Worm (Caenorhabditis elegans) whole organism, L1 larva: ENCODE measurements around the gene srd-26.

Experiments
- C16A3.4 ChIP-seq: fragments of 150-350 bp; optimal IDR thresholded peaks from 2 replicates; lab custom pipeline; 2014; ENCODE audit warnings: missing biosample characterization, missing genetic modification characterization
- C34B4.2 ChIP-seq: sonication (generic microtip); optimal IDR thresholded peaks from 2 replicates; lab custom pipeline; 2017; ENCODE audit warnings: mild to moderate bottlenecking, missing genetic modification characterization, missing compliant biosample characterization
- F16B12.6 ChIP-seq: fragments of 150-350 bp; optimal IDR thresholded peaks from 2 replicates; lab custom pipeline; 2014; ENCODE audit warnings: missing biosample characterization, missing genetic modification characterization
- alr-1 ChIP-seq: fragments of 200-800 bp; sonication (Bioruptor generic); optimal IDR thresholded peaks from 2 replicates; lab custom pipeline; 2018; ENCODE audit warnings: borderline replicate concordance, mild to moderate bottlenecking, missing genetic modification characterization, missing compliant biosample characterization
- aly-2 ChIP-seq: fragments of 150-350 bp; optimal IDR thresholded peaks from 2 replicates; lab custom pipeline; 2014; ENCODE audit warnings: missing biosample characterization, missing genetic modification characterization
- ceh-82 ChIP-seq, 3 experiments: fragments of 150-350 bp in 1 of 3; sonication (generic microtip) in 2 of 3; optimal IDR thresholded peaks; 2 replicates each; lab custom pipeline; 2014 to 2017; ENCODE audit warnings: missing biosample characterization in 3 of 3, missing genetic modification characterization in 3 of 3
- ces-1 ChIP-seq: fragments of 150-350 bp; optimal IDR thresholded peaks from 2 replicates; lab custom pipeline; 2014; ENCODE audit warnings: missing biosample characterization, missing genetic modification reagents, missing genetic modification characterization
- dpl-1 ChIP-seq, 3 experiments: fragments of 150-350 bp in 2 of 3; sonication (generic microtip) in 1 of 3; optimal IDR thresholded peaks; 2 replicates each; lab custom pipeline; 2014 to 2017; ENCODE audit warnings: missing biosample characterization in 3 of 3, missing genetic modification characterization in 3 of 3, missing genetic modification reagents in 3 of 3
- dsc-1 ChIP-seq: sonication (generic microtip); optimal IDR thresholded peaks from 2 replicates; lab custom pipeline; 2016; ENCODE audit warnings: mild to moderate bottlenecking, missing genetic modification characterization, missing compliant biosample characterization
- efl-1 ChIP-seq, 4 experiments: fragments of 150-350 bp; optimal IDR thresholded peaks in 3 of 4; peaks in 1 of 4; 1 replicate in 1 of 4; 2 replicates in 3 of 4; lab custom pipeline; 2014; ENCODE audit warnings: missing biosample characterization in 2 of 4, missing genetic modification characterization in 2 of 4, missing genetic modification reagents in 2 of 4
- elt-2 ChIP-seq: sonication (generic microtip); optimal IDR thresholded peaks from 2 replicates; lab custom pipeline; 2016; ENCODE audit warnings: missing genetic modification characterization, mild to moderate bottlenecking, inconsistent platforms, missing compliant biosample characterization, missing genetic modification reagents
- elt-3 ChIP-seq, 6 experiments: fragments of 150-350 bp in 1 of 6; sonication (generic microtip); optimal IDR thresholded peaks; 2 replicates each; lab custom pipeline; 2017 to 2018; ENCODE audit warnings: missing biosample characterization in 6 of 6, missing genetic modification characterization in 6 of 6, inconsistent platforms in 1 of 6
- ets-5 ChIP-seq: fragments of 200-800 bp; sonication (Bioruptor generic); IDR thresholded peaks from 2 replicates; pipeline ENCODE4 v1.3.6; 2022; ENCODE audit warnings: missing genetic modification characterization, missing compliant biosample characterization
- fkh-8 ChIP-seq: sonication (generic microtip); optimal IDR thresholded peaks from 2 replicates; lab custom pipeline; 2016; ENCODE audit warnings: mild to moderate bottlenecking, missing genetic modification characterization, missing compliant biosample characterization
- fos-1 ChIP-seq: fragments of 150-350 bp; optimal IDR thresholded peaks from 2 replicates; lab custom pipeline; 2014; ENCODE audit warnings: missing biosample characterization, missing genetic modification characterization
- hlh-4 ChIP-seq: sonication (generic microtip); optimal IDR thresholded peaks from 2 replicates; lab custom pipeline; 2016; ENCODE audit warnings: mild to moderate bottlenecking, missing genetic modification characterization, missing compliant biosample characterization
- lin-13 ChIP-seq: fragments of 150-350 bp; optimal IDR thresholded peaks from 2 replicates; lab custom pipeline; 2014; ENCODE audit warnings: missing biosample characterization, missing genetic modification reagents, missing genetic modification characterization
- lin-14 ChIP-seq: fragments of 200-800 bp; sonication (Bioruptor generic); optimal IDR thresholded peaks from 2 replicates; lab custom pipeline; 2018; ENCODE audit warnings: mild to moderate bottlenecking, missing genetic modification characterization, moderate library complexity, missing compliant biosample characterization
- lin-15B ChIP-seq: fragments of 150-350 bp; sonication (generic microtip); optimal IDR thresholded peaks from 3 replicates; lab custom pipeline; 2014; ENCODE audit warnings: missing biosample characterization, missing genetic modification characterization
- lin-35 ChIP-seq, 2 experiments: fragments of 150-350 bp; optimal IDR thresholded peaks; 2 replicates each; lab custom pipeline; 2014; ENCODE audit warnings: missing biosample characterization in 2 of 2, missing genetic modification characterization in 2 of 2, missing genetic modification reagents in 2 of 2
- lir-3 ChIP-seq: sonication (generic microtip); optimal IDR thresholded peaks from 2 replicates; lab custom pipeline; 2016; ENCODE audit warnings: mild to moderate bottlenecking, missing genetic modification characterization, moderate library complexity, missing compliant biosample characterization; ENCODE audit not compliant: poor library complexity
- lsy-2 ChIP-seq, 2 experiments: fragments of 150-350 bp; optimal IDR thresholded peaks; 2 replicates each; lab custom pipeline; 2014; ENCODE audit warnings: missing biosample characterization in 2 of 2, missing genetic modification characterization in 2 of 2
- mab-9 ChIP-seq: fragments of 200-800 bp; sonication (Bioruptor generic); IDR thresholded peaks from 2 replicates; pipeline ENCODE4 v1.3.6; 2022; ENCODE audit warnings: missing genetic modification reagents, missing genetic modification characterization, missing compliant biosample characterization
- mdl-1 ChIP-seq, 2 experiments: fragments of 150-350 bp; optimal IDR thresholded peaks; 2 replicates each; lab custom pipeline; 2014 to 2017; ENCODE audit warnings: missing biosample characterization in 2 of 2, missing genetic modification characterization in 2 of 2, inconsistent platforms in 1 of 2
- nhr-19 ChIP-seq: fragments of 200-800 bp; sonication (Bioruptor generic); conservative IDR thresholded peaks from 2 replicates; pipeline ENCODE4 v1.3.6; 2022; ENCODE audit warnings: missing genetic modification characterization, missing compliant biosample characterization
- nhr-20 ChIP-seq: sonication (generic microtip); optimal IDR thresholded peaks from 2 replicates; lab custom pipeline; 2016; ENCODE audit warnings: mild to moderate bottlenecking, missing genetic modification characterization, missing compliant biosample characterization
- nhr-47 ChIP-seq: sonication (generic microtip); optimal IDR thresholded peaks from 2 replicates; lab custom pipeline; 2016; ENCODE audit warnings: mild to moderate bottlenecking, missing genetic modification characterization, moderate library complexity, missing compliant biosample characterization
- nhr-71 ChIP-seq: sonication (generic microtip); optimal IDR thresholded peaks from 2 replicates; lab custom pipeline; 2016; ENCODE audit warnings: mild to moderate bottlenecking, missing genetic modification characterization, moderate library complexity, missing compliant biosample characterization
- nhr-77 ChIP-seq: fragments of 150-350 bp; optimal IDR thresholded peaks from 2 replicates; lab custom pipeline; 2014; ENCODE audit warnings: missing biosample characterization, missing genetic modification characterization
- nhr-84 ChIP-seq: sonication (generic microtip); optimal IDR thresholded peaks from 2 replicates; lab custom pipeline; 2017; ENCODE audit warnings: missing biosample characterization, missing genetic modification characterization
- nhr-90 ChIP-seq: sonication (generic microtip); optimal IDR thresholded peaks from 2 replicates; lab custom pipeline; 2016; ENCODE audit warnings: mild to moderate bottlenecking, missing genetic modification characterization, missing compliant biosample characterization; ENCODE audit not compliant: poor library complexity
- pqm-1 ChIP-seq: sonication (generic microtip); optimal IDR thresholded peaks from 3 replicates; lab custom pipeline; 2017; ENCODE audit warnings: missing biosample characterization, missing genetic modification characterization
- rnt-1 ChIP-seq: sonication (generic microtip); optimal IDR thresholded peaks from 2 replicates; lab custom pipeline; 2016; ENCODE audit warnings: mild to moderate bottlenecking, missing genetic modification characterization, moderate library complexity, missing compliant biosample characterization
- skn-1 ChIP-seq: fragments of 150-350 bp; optimal IDR thresholded peaks from 2 replicates; lab custom pipeline; 2014; ENCODE audit warnings: missing biosample characterization, missing genetic modification characterization
- snu-23 ChIP-seq: sonication (generic microtip); optimal IDR thresholded peaks from 2 replicates; lab custom pipeline; 2016; ENCODE audit warnings: missing genetic modification characterization, missing compliant biosample characterization
- sptf-1 ChIP-seq: fragments of 150-350 bp; optimal IDR thresholded peaks from 2 replicates; lab custom pipeline; 2014; ENCODE audit warnings: missing biosample characterization, missing genetic modification characterization
- sup-37 ChIP-seq: fragments of 200-800 bp; sonication (Bioruptor generic); optimal IDR thresholded peaks from 2 replicates; lab custom pipeline; 2018; ENCODE audit warnings: mild to moderate bottlenecking, missing genetic modification characterization, missing compliant biosample characterization
- tlp-1 ChIP-seq: fragments of 150-350 bp; optimal IDR thresholded peaks from 2 replicates; lab custom pipeline; 2014; ENCODE audit warnings: missing biosample characterization, missing genetic modification characterization
- unc-130 ChIP-seq: fragments of 150-350 bp; optimal IDR thresholded peaks from 2 replicates; lab custom pipeline; 2017; ENCODE audit warnings: missing biosample characterization, missing genetic modification characterization, inconsistent platforms
- unc-62 ChIP-seq: fragments of 150-350 bp; optimal IDR thresholded peaks from 2 replicates; lab custom pipeline; 2014; ENCODE audit warnings: missing biosample characterization, missing genetic modification reagents, missing genetic modification characterization
- xbp-1 ChIP-seq: sonication (generic microtip); optimal IDR thresholded peaks from 2 replicates; lab custom pipeline; 2016; ENCODE audit warnings: missing genetic modification characterization, missing compliant biosample characterization
- zip-4 ChIP-seq: fragments of 200-800 bp; sonication (Bioruptor generic); optimal IDR thresholded peaks from 2 replicates; lab custom pipeline; 2018; ENCODE audit warnings: mild to moderate bottlenecking, missing genetic modification characterization, moderate library complexity, missing compliant biosample characterization
- ztf-4 ChIP-seq: fragments of 150-350 bp; optimal IDR thresholded peaks from 2 replicates; lab custom pipeline; 2014; ENCODE audit warnings: missing biosample characterization, missing genetic modification characterization

Gene srd-26

ce11 chrV:14200086-14200485 lies 37.3 kb upstream of the srd-26 start (continued):
- peak; percentile 54 to 66 (median 62) for TF ChIP-seq dpl-1 (GFP tag; optimal IDR thresholded peaks at IDR 0.05; lab: Kevin White, UChicago)
- no peak for TF ChIP-seq alr-1 (tag; lab: Kevin White, UChicago)
- peak; percentile 79 for TF ChIP-seq lir-3 (tag; lab: Kevin White, UChicago)

- TF ChIP-seq ztf-4 (tag; lab: Kevin White, UChicago) (peak; percentile 24), nhr-20 (tag; lab: Kevin White, UChicago) (peak; percentile 12), nhr-90 (tag; lab: Kevin White, UChicago) (peak; percentile 18), lin-14 (peak; percentile 41), snu-23 (GFP tag; lab: Kevin White, UChicago) (peak; percentile 35), F16B12.6 (tag; lab: Kevin White, UChicago) (no peak), nhr-71 (tag; lab: Kevin White, UChicago) (peak; percentile 47), C16A3.4 (tag; lab: Kevin White, UChicago) (no peak), nhr-47 (no peak), elt-3 (tag; optimal IDR thresholded peaks at IDR 0.05; lab: Kevin White, UChicago) (peak in 1 of 6 experiments; percentile 0), rnt-1 (tag; lab: Kevin White, UChicago) (peak; percentile 19)
Measured at ce11 chrV:14197651-14198050, 34.8 kb upstream of the srd-26 start.

ce11 chrV:14194514-14194913 lies 31.7 kb upstream of the srd-26 start:
- no peak for TF ChIP-seq dsc-1 (tag; lab: Kevin White, UChicago)
- no peak for TF ChIP-seq rnt-1 (tag; lab: Kevin White, UChicago)
- no peak for TF ChIP-seq C34B4.2 (tag; lab: Kevin White, UChicago)
- TF ChIP-seq efl-1 (optimal IDR thresholded peaks at IDR 0.05; lab: Kevin White, UChicago), result no peak
- peak in 1 of 2 experiments; percentile 90 for TF ChIP-seq efl-1 (GFP tag; optimal IDR thresholded peaks at IDR 0.05 in 1 of 2; lab: Kevin White, UChicago)
- TF ChIP-seq nhr-19 (GFP tag; lab: Robert Waterston, UW), result no peak
- 0 out of 2 replicates have a peak, but pooled peaks have one; percentile 6 for TF ChIP-seq mab-9 (GFP tag; lab: Robert Waterston, UW)

ce11 chrV:14193451-14193850 lies 30.6 kb upstream of the srd-26 start, which contains the start of gene atfs-1:
TSS of gene atfs-1 (plus strand) at chrV:14193663.
- TF ChIP-seq fos-1 (tag; lab: Kevin White, UChicago), result peak; percentile 21
- peak; percentile 20 for TF ChIP-seq dsc-1 (tag; lab: Kevin White, UChicago)
- peak; percentile 55 to 78 for TF ChIP-seq lin-35 (GFP tag; optimal IDR thresholded peaks at IDR 0.05; lab: Kevin White, UChicago)
- peak; percentile 47 for TF ChIP-seq aly-2 (tag; lab: Kevin White, UChicago)
- peak; percentile 72 for TF ChIP-seq nhr-47
- TF ChIP-seq lin-15B (tag; lab: Kevin White, UChicago), result peak; percentile 21
- no peak for TF ChIP-seq sptf-1 (tag; lab: Kevin White, UChicago)
- no peak for TF ChIP-seq tlp-1 (tag; lab: Kevin White, UChicago)
- TF ChIP-seq sup-37 (GFP tag; lab: Kevin White, UChicago), result no peak
- TF ChIP-seq nhr-84, result no peak
- TF ChIP-seq pqm-1 (tag; lab: Kevin White, UChicago), result no peak
- TF ChIP-seq snu-23 (GFP tag; lab: Kevin White, UChicago), result peak; percentile 86
- TF ChIP-seq mdl-1 (tag; optimal IDR thresholded peaks at IDR 0.05; lab: Kevin White, UChicago), result peak in 1 of 2 experiments; percentile 68
- TF ChIP-seq alr-1 (tag; lab: Kevin White, UChicago), result no peak
- TF ChIP-seq skn-1 (tag; lab: Kevin White, UChicago), result peak; percentile 3
- TF ChIP-seq zip-4 (GFP tag; lab: Kevin White, UChicago), result peak; percentile 47
- no peak for TF ChIP-seq C34B4.2 (tag; lab: Kevin White, UChicago)
- TF ChIP-seq ceh-82 (tag; optimal IDR thresholded peaks at IDR 0.05; lab: Kevin White, UChicago), result peak in 2 of 3 experiments; percentile 57 to 67
- peak; percentile 63 for TF ChIP-seq nhr-77
- no peak for TF ChIP-seq hlh-4 (tag; lab: Kevin White, UChicago)
- 0 out of 2 replicates have a peak, but pooled peaks have one; percentile 19 for TF ChIP-seq mab-9 (GFP tag; lab: Robert Waterston, UW)
- peak; percentile 87 for TF ChIP-seq nhr-71 (tag; lab: Kevin White, UChicago)
- TF ChIP-seq xbp-1 (tag; lab: Kevin White, UChicago), result peak; percentile 52
- TF ChIP-seq ets-5 (GFP tag; lab: Robert Waterston, UW), result no peak
- TF ChIP-seq ces-1 (GFP tag; lab: Kevin White, UChicago), result no peak
- no peak for TF ChIP-seq unc-62
- TF ChIP-seq unc-130, result peak; percentile 7
- peak; percentile 49 to 68 for TF ChIP-seq lsy-2 (tag; optimal IDR thresholded peaks at IDR 0.05; lab: Kevin White, UChicago)
- peak; percentile 64 to 75 for TF ChIP-seq efl-1 (optimal IDR thresholded peaks at IDR 0.05; lab: Kevin White, UChicago)
- TF ChIP-seq efl-1 (GFP tag; optimal IDR thresholded peaks at IDR 0.05 in 1 of 2; lab: Kevin White, UChicago), result peak; percentile 27 to 85
- TF ChIP-seq fkh-8 (tag; lab: Kevin White, UChicago), result peak; percentile 10
- TF ChIP-seq elt-2 (tag; lab: Kevin White, UChicago), result peak; percentile 66
- peak; percentile 51 for TF ChIP-seq lin-13 (GFP tag; lab: Kevin White, UChicago)
- no peak for TF ChIP-seq F16B12.6 (tag; lab: Kevin White, UChicago)
